Worm (Caenorhabditis elegans): ENCODE data around the gene mes-4.

DNA sequence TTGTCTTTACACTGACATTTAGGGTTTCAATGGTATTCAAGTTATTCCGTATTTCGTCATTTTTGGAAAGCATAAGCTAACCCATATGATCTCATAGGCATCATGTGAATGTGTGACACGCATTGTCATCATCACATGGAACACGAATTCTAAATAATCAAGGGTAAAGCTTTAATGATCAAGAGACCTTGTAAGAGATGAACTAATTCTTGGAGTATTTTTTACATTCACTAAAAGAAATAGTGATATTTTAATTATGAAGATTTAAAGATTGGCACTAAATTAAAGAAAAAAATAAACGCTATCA is 25.4 kb downstream of the mes-4 start:
- TF ChIP-seq zag-1 (tag; optimal IDR thresholded peaks at IDR 0.05) = no peak
- TF ChIP-seq xbp-1 (tag; optimal IDR thresholded peaks at IDR 0.05) = no peak
- TF ChIP-seq elt-3 (tag; optimal IDR thresholded peaks at IDR 0.05) = no peak
- no peak for TF ChIP-seq ama-1 (optimal IDR thresholded peaks at IDR 0.05)
- TF ChIP-seq unc-130 (tag; optimal IDR thresholded peaks at IDR 0.05) = no peak
- TF ChIP-seq elt-2 (tag; optimal IDR thresholded peaks at IDR 0.05) = no peak
- TF ChIP-seq tbx-2 (tag; optimal IDR thresholded peaks at IDR 0.05) = no peak
- no peak for TF ChIP-seq lin-35 (GFP tag; optimal IDR thresholded peaks at IDR 0.05)
- no peak for TF ChIP-seq nhr-11 (tag; optimal IDR thresholded peaks at IDR 0.05)
- no peak for TF ChIP-seq lin-13 (GFP tag; optimal IDR thresholded peaks at IDR 0.05)
- no peak for TF ChIP-seq nhr-28 (tag; optimal IDR thresholded peaks at IDR 0.05)
- no peak for TF ChIP-seq nhr-12 (tag; optimal IDR thresholded peaks at IDR 0.05)
- no peak for TF ChIP-seq mdl-1 (tag; optimal IDR thresholded peaks at IDR 0.05)
- TF ChIP-seq nhr-237 (tag; optimal IDR thresholded peaks at IDR 0.05) = no peak

Data from whole organism, L1 larva.